Worm (Caenorhabditis elegans): ENCODE results near the gene hizr-1.

DNA sequence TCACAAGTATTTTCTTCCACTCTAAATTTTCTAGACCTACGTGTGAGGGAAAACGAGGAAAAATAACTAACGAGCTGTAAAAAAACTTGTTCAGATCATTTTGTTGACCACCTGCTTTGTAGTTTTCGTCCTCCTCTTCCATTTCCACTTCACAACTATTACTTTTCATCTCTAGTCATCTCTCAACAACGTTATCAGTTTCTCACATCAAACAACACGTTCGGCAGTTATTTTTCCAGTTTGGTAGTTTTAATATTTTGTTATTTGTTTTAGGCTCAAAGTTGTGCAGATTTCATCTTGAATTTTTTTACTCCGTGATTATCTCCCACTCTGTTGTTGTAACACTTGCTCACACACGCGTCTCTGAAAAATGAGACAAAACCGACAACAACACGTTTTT lies 49.0 kb downstream of the hizr-1 start:
- TF ChIP-seq nhr-12 (tag; optimal IDR thresholded peaks at IDR 0.05) (no peak), ztf-11 (tag; optimal IDR thresholded peaks at IDR 0.05) (no peak), pha-4 (tag; optimal IDR thresholded peaks at IDR 0.05) (no peak), lsy-2 (tag; optimal IDR thresholded peaks at IDR 0.05) (no peak), nhr-76 (tag; optimal IDR thresholded peaks at IDR 0.05) (no peak), sptf-1 (tag; optimal IDR thresholded peaks at IDR 0.05) (no peak), ces-1 (GFP tag; optimal IDR thresholded peaks at IDR 0.05) (no peak), unc-39 (tag; optimal IDR thresholded peaks at IDR 0.05) (no peak), unc-62 (GFP tag; optimal IDR thresholded peaks at IDR 0.05) (no peak), elt-3 (tag; optimal IDR thresholded peaks at IDR 0.05) (no peak)

All from whole organism, mixed stage, embryonic.